Fruit fly (Drosophila melanogaster) whole organism, embryonic: Measurements from ENCODE around the gene tbc.
A peak's percentile ranks its signal among the peaks of the same experiment; 100 is the strongest.

Experiments used
- CG10147 ChIP-seq: fragments of 200-800 bp; sonication (Bioruptor generic); optimal IDR thresholded peaks from 2 replicates; lab custom pipeline; 2019; ENCODE audit warnings: missing biosample characterization, mild to moderate bottlenecking, missing genetic modification characterization, moderate library complexity
- CG10209 ChIP-seq: fragments of 200-800 bp; sonication (Bioruptor generic); optimal IDR thresholded peaks from 3 replicates; lab custom pipeline; 2017; ENCODE audit warnings: missing biosample characterization, mild to moderate bottlenecking, missing genetic modification characterization, missing genetic modification reagents
- CG1024 ChIP-seq: fragments of 200-800 bp; sonication (Bioruptor generic); IDR thresholded peaks from 2 replicates; pipeline ENCODE4 v1.3.6; 2022; ENCODE audit warnings: missing biosample characterization, missing genetic modification characterization
- CG10431 ChIP-seq: fragments of 200-800 bp; sonication (Bioruptor generic); optimal IDR thresholded peaks from 3 replicates; lab custom pipeline; 2018; ENCODE audit warnings: missing biosample characterization, mild to moderate bottlenecking, missing genetic modification characterization
- CG10959 ChIP-seq: fragments of 200-800 bp; sonication (Bioruptor generic); IDR thresholded peaks from 2 replicates; pipeline ENCODE4 v1.3.6; 2022; ENCODE audit warnings: missing biosample characterization, missing genetic modification characterization
- CG12942 ChIP-seq: fragments of 200-800 bp; sonication (Bioruptor generic); optimal IDR thresholded peaks from 3 replicates; lab custom pipeline; 2016; ENCODE audit warnings: missing biosample characterization, missing genetic modification characterization
- CG14965 ChIP-seq: fragments of 200-800 bp; sonication (Bioruptor generic); optimal IDR thresholded peaks from 2 replicates; lab custom pipeline; 2016; ENCODE audit warnings: missing biosample characterization, missing genetic modification characterization, borderline replicate concordance
- CG16813 ChIP-seq: fragments of 200-800 bp; sonication (Bioruptor generic); IDR thresholded peaks from 3 replicates; pipeline ENCODE4 v1.3.6; 2022; ENCODE audit warnings: missing biosample characterization, missing genetic modification characterization; ENCODE audit not compliant: partially characterized antibody
- CG17186 ChIP-seq: fragments of 200-800 bp; sonication (Bioruptor generic); optimal IDR thresholded peaks from 3 replicates; lab custom pipeline; 2017; ENCODE audit warnings: missing biosample characterization, missing genetic modification reagents, missing genetic modification characterization
- CG2199 ChIP-seq: fragments of 200-800 bp; sonication (Bioruptor generic); IDR thresholded peaks from 3 replicates; pipeline ENCODE4 v1.3.6; 2022; ENCODE audit warnings: missing biosample characterization, missing genetic modification characterization
- CG30020 ChIP-seq: fragments of 200-800 bp; optimal IDR thresholded peaks from 2 replicates; lab custom pipeline; 2019; ENCODE audit warnings: missing biosample characterization, mild to moderate bottlenecking, missing genetic modification characterization, moderate library complexity
- CG30403 ChIP-seq: fragments of 200-800 bp; sonication (Bioruptor generic); optimal IDR thresholded peaks from 3 replicates; lab custom pipeline; 2016; ENCODE audit warnings: missing biosample characterization, missing genetic modification characterization
- CG32772 ChIP-seq: fragments of 200-800 bp; sonication (Bioruptor generic); IDR thresholded peaks from 2 replicates; pipeline ENCODE4 v1.3.6; 2022; ENCODE audit warnings: missing biosample characterization, missing genetic modification characterization
- CG33213 ChIP-seq: fragments of 200-800 bp; sonication (Bioruptor generic); optimal IDR thresholded peaks from 3 replicates; lab custom pipeline; 2016; ENCODE audit warnings: missing biosample characterization, missing genetic modification characterization
- CG5953 ChIP-seq: fragments of 200-800 bp; sonication (Bioruptor generic); IDR thresholded peaks from 2 replicates; pipeline ENCODE4 v1.3.6; 2022; ENCODE audit warnings: missing biosample characterization, missing genetic modification characterization
- CG6175 ChIP-seq: fragments of 200-800 bp; sonication (Bioruptor generic); IDR thresholded peaks from 3 replicates; pipeline ENCODE4 v1.3.6; 2022; ENCODE audit warnings: missing biosample characterization, missing genetic modification characterization
- CG7556 ChIP-seq: fragments of 200-800 bp; sonication (Bioruptor generic); optimal IDR thresholded peaks from 2 replicates; lab custom pipeline; 2017; ENCODE audit warnings: missing biosample characterization, mild to moderate bottlenecking, missing genetic modification characterization
- CG7786 ChIP-seq: fragments of 200-800 bp; sonication (Bioruptor generic); optimal IDR thresholded peaks from 2 replicates; lab custom pipeline; 2016; ENCODE audit warnings: missing biosample characterization, missing genetic modification characterization
- Fer1 ChIP-seq: fragments of 200-800 bp; sonication (Bioruptor generic); optimal IDR thresholded peaks from 2 replicates; lab custom pipeline; 2017; ENCODE audit warnings: missing biosample characterization, mild to moderate bottlenecking, missing genetic modification characterization
- H2.0 ChIP-seq: fragments of 200-800 bp; sonication (Bioruptor generic); IDR thresholded peaks from 2 replicates; pipeline ENCODE4 v1.3.6; 2022; ENCODE audit warnings: missing biosample characterization, missing genetic modification characterization
- HLH4C ChIP-seq: fragments of 200-800 bp; sonication (Bioruptor generic); IDR thresholded peaks from 3 replicates; pipeline ENCODE4 v1.3.6; 2022; ENCODE audit warnings: missing biosample characterization, missing genetic modification characterization; ENCODE audit not compliant: partially characterized antibody
- Hr39 ChIP-seq: fragments of >200 bp; optimal IDR thresholded peaks from 2 replicates; lab custom pipeline; 2017
- Lim3 ChIP-seq: fragments of 200-800 bp; sonication (Bioruptor generic); IDR thresholded peaks from 2 replicates; pipeline ENCODE4 v1.3.6; 2022; ENCODE audit warnings: missing biosample characterization, missing genetic modification characterization
- Mad ChIP-seq: fragments of 200-800 bp; sonication (Bioruptor generic); optimal IDR thresholded peaks from 2 replicates; lab custom pipeline; 2016; ENCODE audit warnings: missing biosample characterization, missing genetic modification characterization
- Mrtf ChIP-seq: fragments of 200-800 bp; sonication (Bioruptor generic); IDR thresholded peaks from 3 replicates; pipeline ENCODE4 v1.3.6; 2022; ENCODE audit warnings: missing biosample characterization, missing genetic modification characterization
- PHDP ChIP-seq: fragments of 200-800 bp; sonication (Bioruptor generic); optimal IDR thresholded peaks from 3 replicates; lab custom pipeline; 2018; ENCODE audit warnings: missing biosample characterization, mild to moderate bottlenecking, missing genetic modification characterization, moderate library complexity
- Six4 ChIP-seq: fragments of 200-800 bp; sonication (Bioruptor generic); optimal IDR thresholded peaks from 2 replicates; lab custom pipeline; 2016; ENCODE audit warnings: missing biosample characterization, missing genetic modification characterization
- Sox100B ChIP-seq: fragments of 200-800 bp; sonication (Bioruptor generic); optimal IDR thresholded peaks from 3 replicates; lab custom pipeline; 2018; ENCODE audit warnings: missing biosample characterization, mild to moderate bottlenecking, missing genetic modification characterization
- cato ChIP-seq: fragments of 200-800 bp; sonication (Bioruptor generic); optimal IDR thresholded peaks from 2 replicates; lab custom pipeline; 2016; ENCODE audit warnings: missing biosample characterization, missing genetic modification characterization, borderline replicate concordance
- cg ChIP-seq: fragments of 200-800 bp; sonication (Bioruptor generic); optimal IDR thresholded peaks from 3 replicates; lab custom pipeline; 2019; ENCODE audit warnings: missing biosample characterization, mild to moderate bottlenecking, missing genetic modification characterization, moderate library complexity
- ci ChIP-seq: fragments of 200-800 bp; sonication (Bioruptor generic); IDR thresholded peaks from 3 replicates; pipeline ENCODE4 v1.3.6; 2022; ENCODE audit warnings: missing biosample characterization, missing genetic modification characterization
- crol ChIP-seq: fragments of 200-800 bp; sonication (Bioruptor generic); IDR thresholded peaks from 2 replicates; pipeline ENCODE4 v1.3.6; 2022; ENCODE audit warnings: missing biosample characterization, missing genetic modification characterization
- cwo ChIP-seq: fragments of 200-800 bp; sonication (Bioruptor generic); optimal IDR thresholded peaks from 3 replicates; lab custom pipeline; 2017; ENCODE audit warnings: missing biosample characterization, missing genetic modification characterization, mild to moderate bottlenecking, moderate library complexity, missing genetic modification reagents
- da ChIP-seq: fragments of 200-800 bp; sonication (Bioruptor generic); optimal IDR thresholded peaks from 2 replicates; lab custom pipeline; 2016; ENCODE audit warnings: missing biosample characterization, missing genetic modification characterization
- dmrt11E ChIP-seq: fragments of 200-800 bp; sonication (Bioruptor generic); optimal IDR thresholded peaks from 3 replicates; lab custom pipeline; 2018; ENCODE audit warnings: missing biosample characterization, mild to moderate bottlenecking, missing genetic modification characterization, moderate library complexity
- fd64A ChIP-seq: fragments of 200-800 bp; sonication (Bioruptor generic); optimal IDR thresholded peaks from 3 replicates; lab custom pipeline; 2018; ENCODE audit warnings: missing biosample characterization, mild to moderate bottlenecking, missing genetic modification characterization
- grn ChIP-seq: fragments of 200-800 bp; sonication (Bioruptor generic); optimal IDR thresholded peaks from 3 replicates; lab custom pipeline; 2017; ENCODE audit warnings: missing biosample characterization, missing genetic modification characterization
- insv ChIP-seq, 2 experiments: fragments of 200-800 bp; sonication (Bioruptor generic); optimal IDR thresholded peaks; 3 replicates each; lab custom pipeline; 2016 to 2018; ENCODE audit warnings: missing biosample characterization in 2 of 2, missing genetic modification characterization in 2 of 2
- nerfin-1 ChIP-seq: fragments of 200-800 bp; sonication (Bioruptor generic); optimal IDR thresholded peaks from 3 replicates; lab custom pipeline; 2019; ENCODE audit warnings: missing biosample characterization, mild to moderate bottlenecking, missing genetic modification characterization, moderate library complexity
- nmo ChIP-seq: fragments of 200-800 bp; sonication (Bioruptor generic); optimal IDR thresholded peaks from 2 replicates; lab custom pipeline; 2018; ENCODE audit warnings: missing biosample characterization, mild to moderate bottlenecking, missing genetic modification characterization, moderate library complexity
- oc ChIP-seq: fragments of 200-800 bp; sonication (Bioruptor generic); optimal IDR thresholded peaks from 2 replicates; lab custom pipeline; 2018; ENCODE audit warnings: missing biosample characterization, mild to moderate bottlenecking, missing genetic modification characterization, moderate library complexity
- otp ChIP-seq: fragments of 200-800 bp; sonication (Bioruptor generic); IDR thresholded peaks from 3 replicates; pipeline ENCODE4, ENCODE4 v1.3.6; 2022; ENCODE audit warnings: missing biosample characterization, missing genetic modification characterization
- pb ChIP-seq: fragments of 200-800 bp; sonication (Bioruptor generic); optimal IDR thresholded peaks from 3 replicates; lab custom pipeline; 2016; ENCODE audit warnings: missing biosample characterization, missing genetic modification characterization
- pros ChIP-seq: fragments of 200-800 bp; sonication (Bioruptor generic); optimal IDR thresholded peaks from 3 replicates; lab custom pipeline; 2019; ENCODE audit warnings: missing biosample characterization, mild to moderate bottlenecking, missing genetic modification characterization, moderate library complexity
- seq ChIP-seq: fragments of 200-800 bp; sonication (Bioruptor generic); IDR thresholded peaks from 2 replicates; pipeline ENCODE4 v1.3.6; 2022; ENCODE audit warnings: missing biosample characterization, missing genetic modification characterization
- slbo ChIP-seq: fragments of 200-800 bp; sonication (Bioruptor generic); IDR thresholded peaks from 2 replicates; pipeline ENCODE4 v1.3.6; 2022; ENCODE audit warnings: missing biosample characterization, missing genetic modification characterization
- tap ChIP-seq: fragments of 200-800 bp; optimal IDR thresholded peaks from 3 replicates; lab custom pipeline; 2019; ENCODE audit warnings: missing biosample characterization, mild to moderate bottlenecking, missing genetic modification characterization, moderate library complexity
- zf30C ChIP-seq: fragments of 200-800 bp; sonication (Bioruptor generic); optimal IDR thresholded peaks from 3 replicates; lab custom pipeline; 2018; ENCODE audit warnings: missing biosample characterization, mild to moderate bottlenecking, missing genetic modification characterization

tbc gene

DNA sequence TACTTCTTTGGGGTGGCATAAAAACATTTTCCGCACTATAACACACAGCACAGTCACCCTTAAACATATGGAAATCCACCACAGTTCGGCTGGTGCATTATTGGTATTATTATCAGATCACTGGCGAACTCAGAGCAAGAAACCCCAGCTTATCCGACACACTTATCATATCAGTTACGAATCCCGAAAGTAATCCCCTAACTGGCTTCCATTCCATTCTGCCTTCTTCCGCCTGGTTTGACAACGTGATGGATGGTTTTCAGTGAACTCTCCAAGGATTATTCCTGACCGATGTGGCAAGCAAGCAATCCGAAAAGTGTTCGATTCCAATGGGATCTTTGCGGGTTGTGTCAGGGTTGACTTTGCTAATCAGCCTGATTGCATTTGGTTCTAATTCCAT lies 49.9 kb downstream of the tbc start:
- TF ChIP-seq CG10431 (GFP tag; lab: Kevin White, UChicago) = no peak
- no peak for TF ChIP-seq Lim3 (GFP tag; lab: Robert Waterston, UW)
- no peak for TF ChIP-seq CG16813 (GFP tag; lab: Robert Waterston, UW)
- TF ChIP-seq oc (tag; lab: Kevin White, UChicago) = peak; percentile 69
- TF ChIP-seq Fer1 = no peak
- TF ChIP-seq cg = no peak
- TF ChIP-seq pros (GFP tag; lab: Kevin White, UChicago) = peak; percentile 69
- peak; percentile 7 for TF ChIP-seq grn (GFP tag; lab: Kevin White, UChicago)
- TF ChIP-seq CG2199 (GFP tag; lab: Robert Waterston, UW) = 0 out of 3 replicates have a peak, but pooled peaks have one; percentile 57

DNA sequence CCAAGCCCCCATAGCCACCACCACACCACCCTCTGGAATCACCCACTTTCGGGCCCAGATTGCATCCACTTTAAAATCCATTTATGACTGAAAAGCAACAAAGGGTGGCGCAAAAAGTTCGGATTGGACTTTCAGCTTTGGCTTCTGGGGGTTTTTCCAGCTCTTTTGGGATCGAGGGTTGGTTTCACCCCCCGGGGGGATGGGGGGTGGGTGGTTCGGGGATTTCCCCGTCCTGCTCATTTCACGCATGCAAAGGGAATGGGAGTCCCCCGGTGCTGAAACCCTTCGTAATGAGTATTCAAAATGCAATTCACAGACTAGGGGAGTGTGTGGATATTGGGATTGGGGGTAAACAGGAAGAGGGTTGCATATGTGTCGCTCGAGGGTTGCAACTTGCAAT lies 50.7 kb downstream of the tbc start:
- no peak for TF ChIP-seq Sox100B (GFP tag; lab: Kevin White, UChicago)
- TF ChIP-seq CG5953 (GFP tag; lab: Robert Waterston, UW) = no peak
- TF ChIP-seq oc (tag; lab: Kevin White, UChicago) = peak; percentile 26
- TF ChIP-seq otp (GFP tag; lab: Robert Waterston, UW) = no peak
- TF ChIP-seq seq (GFP tag; lab: Robert Waterston, UW) = peak; percentile 45; the same call in 1 of the 2 replicates
- no peak for TF ChIP-seq Mad (GFP tag; lab: Kevin White, UChicago)
- peak; percentile 62 for TF ChIP-seq crol
- no peak for TF ChIP-seq Hr39 (lab: Kevin White, UChicago)
- no peak for TF ChIP-seq CG1024 (GFP tag; lab: Robert Waterston, UW)
- TF ChIP-seq CG14965 (GFP tag; lab: Kevin White, UChicago) = no peak
- TF ChIP-seq CG10147 (GFP tag; lab: Kevin White, UChicago) = no peak
- TF ChIP-seq CG17186 (GFP tag; lab: Kevin White, UChicago) = no peak
- TF ChIP-seq CG32772 = no peak
- TF ChIP-seq slbo (GFP tag; lab: Robert Waterston, UW) = no peak
- peak; percentile 27 for TF ChIP-seq pros (GFP tag; lab: Kevin White, UChicago)
- TF ChIP-seq Mrtf (GFP tag; lab: Robert Waterston, UW) = no peak

DNA sequence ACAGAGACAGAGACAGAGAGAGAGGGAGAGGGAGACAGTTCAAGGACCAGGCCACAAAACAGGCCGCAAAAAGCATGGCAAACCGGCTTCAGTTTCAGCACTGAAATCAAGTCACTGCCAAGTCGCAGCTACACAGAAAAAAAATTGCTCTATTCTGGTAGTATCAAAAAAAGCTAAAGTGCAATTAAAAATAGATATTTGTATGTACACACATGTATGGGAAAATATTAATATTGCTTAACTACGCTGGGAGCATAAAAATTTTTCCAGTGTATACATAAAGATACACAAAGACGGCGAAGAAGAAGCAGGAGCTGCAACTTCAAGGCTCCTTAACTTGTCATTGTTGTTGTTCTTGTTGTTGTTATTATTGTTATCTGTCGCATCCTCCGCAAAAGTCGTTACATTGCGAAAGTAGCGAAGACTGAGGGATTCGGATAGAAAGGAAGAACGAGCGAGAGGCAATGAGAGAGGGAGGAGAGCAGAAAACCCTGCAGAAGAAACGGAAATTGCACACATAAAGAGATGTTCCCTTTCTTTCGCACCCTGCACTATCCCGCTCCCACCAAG lies 52.0 kb downstream of the tbc start:
- TF ChIP-seq Six4 (GFP tag; lab: Kevin White, UChicago) (no peak), CG12942 (GFP tag; lab: Kevin White, UChicago) (no peak), nerfin-1 (tag; lab: Kevin White, UChicago) (no peak), tap (tag; lab: Kevin White, UChicago) (no peak), CG14965 (GFP tag; lab: Kevin White, UChicago) (no peak), dmrt11E (tag; lab: Kevin White, UChicago) (peak; percentile 45), HLH4C (no peak), cwo (no peak), CG30403 (GFP tag; lab: Kevin White, UChicago) (peak; percentile 46), CG33213 (GFP tag; lab: Kevin White, UChicago) (no peak), CG10959 (GFP tag; lab: Robert Waterston, UW) (no peak), fd64A (GFP tag; lab: Kevin White, UChicago) (no peak), nmo (peak; percentile 50), CG30020 (no peak), da (GFP tag; lab: Kevin White, UChicago) (no peak), zf30C (GFP tag; lab: Kevin White, UChicago) (no peak), CG7556 (peak; percentile 46), H2.0 (GFP tag; lab: Robert Waterston, UW) (no peak), insv (GFP tag; optimal IDR thresholded peaks at IDR 0.05; lab: Kevin White, UChicago) (no peak), CG6175 (no peak), pb (GFP tag; lab: Kevin White, UChicago) (no peak), CG10209 (GFP tag; lab: Kevin White, UChicago) (no peak), ci (0 out of 3 replicates have a peak, but pooled peaks have one; percentile 47), PHDP (tag; lab: Kevin White, UChicago) (peak; percentile 25), CG7786 (GFP tag; lab: Kevin White, UChicago) (peak; percentile 1), cato (no peak)
